Fruit fly (Drosophila melanogaster) Kc167 (cell line): Measurements from ENCODE around the gene Capr.

Source experiments
- Myc ChIP-seq: fragments of >200 bp; optimal IDR thresholded peaks from 2 replicates; lab custom pipeline; 2017; ENCODE audit warnings: missing external identifiers
- Sin3A ChIP-seq: fragments of >200 bp; optimal IDR thresholded peaks from 2 replicates; lab custom pipeline; 2018; ENCODE audit warnings: missing external identifiers
- insv ChIP-seq: fragments of >200 bp; optimal IDR thresholded peaks from 3 replicates; lab custom pipeline; 2018; ENCODE audit warnings: missing external identifiers

DNA sequence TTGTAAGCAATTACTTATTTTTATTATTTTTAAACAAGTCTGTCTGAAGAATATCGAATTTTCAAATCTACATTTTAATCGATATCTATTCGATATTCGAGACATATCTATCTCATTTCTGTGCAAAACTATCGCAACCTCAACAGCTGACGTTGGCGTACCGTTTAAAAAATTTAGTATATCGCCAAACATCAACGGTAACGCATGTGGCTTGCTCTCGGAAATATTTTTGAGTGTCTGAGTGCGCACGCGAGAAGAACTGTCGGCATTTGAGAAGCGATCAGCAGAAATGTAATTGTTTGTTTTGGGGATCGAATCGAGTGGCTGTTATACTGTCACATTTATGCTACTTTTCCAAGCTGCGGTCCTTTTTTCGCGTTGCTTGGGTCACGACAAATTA lies 47.3 kb downstream of the Capr start, which contains the start of gene MYPT-75D:
- TF ChIP-seq insv (lab: Kevin White, UChicago) (no peak), Myc (no peak), Sin3A (lab: Kevin White, UChicago) (no peak)
